Worm (Caenorhabditis elegans) whole organism, midembryonic: Measurements from ENCODE around the gene cdc-25.3.
A peak's percentile ranks its signal among the peaks of the same experiment; 100 is the strongest.

ENCODE experiments used
- T22C8.4 ChIP-seq: fragments of 200-800 bp; sonication (Bioruptor generic); IDR thresholded peaks from 2 replicates; pipeline ENCODE4 v1.3.6; 2022; ENCODE audit warnings: missing genetic modification characterization, missing compliant biosample characterization
- cog-1 ChIP-seq: sonication (generic microtip); optimal IDR thresholded peaks from 2 replicates; lab custom pipeline; 2016; ENCODE audit warnings: missing genetic modification characterization, missing compliant biosample characterization
- flt-1 ChIP-seq: fragments of 200-800 bp; sonication (Bioruptor generic); IDR thresholded peaks from 2 replicates; pipeline ENCODE4 v1.3.6; 2022; ENCODE audit warnings: missing genetic modification characterization, missing compliant biosample characterization
- klf-2 ChIP-seq: fragments of 200-800 bp; sonication (Bioruptor generic); conservative IDR thresholded peaks from 2 replicates; pipeline ENCODE4 v1.3.6; 2022; ENCODE audit warnings: missing genetic modification reagents, missing genetic modification characterization, missing compliant biosample characterization
- med-1 ChIP-seq: sonication (generic microtip); optimal IDR thresholded peaks from 2 replicates; lab custom pipeline; 2017; ENCODE audit warnings: missing genetic modification characterization, mild to moderate bottlenecking, missing compliant biosample characterization, antibody characterized with exemption, missing genetic modification reagents; ENCODE audit not compliant: insufficient read depth
- ref-1 ChIP-seq: fragments of 200-800 bp; sonication (Bioruptor generic); conservative IDR thresholded peaks from 2 replicates; pipeline ENCODE4 v1.3.6; 2022; ENCODE audit warnings: missing genetic modification reagents, missing genetic modification characterization, missing compliant biosample characterization
- tab-1 ChIP-seq: fragments of 200-800 bp; sonication (Bioruptor generic); IDR thresholded peaks from 2 replicates; pipeline ENCODE4 v1.3.6; 2022; ENCODE audit warnings: missing genetic modification characterization, missing compliant biosample characterization
- ztf-23 ChIP-seq: fragments of 200-800 bp; sonication (Bioruptor generic); IDR thresholded peaks from 2 replicates; pipeline ENCODE4 v1.3.6; 2022; ENCODE audit warnings: missing genetic modification reagents, missing genetic modification characterization, missing compliant biosample characterization
- ztf-29 ChIP-seq: fragments of 200-800 bp; sonication (Bioruptor generic); IDR thresholded peaks from 2 replicates; pipeline ENCODE4 v1.3.6; 2022; ENCODE audit warnings: missing genetic modification reagents, missing genetic modification characterization, missing compliant biosample characterization

The cdc-25.3 gene

ce11 chrIII:8873045-8873457 is 44.7 kb downstream of the cdc-25.3 start:
- TF ChIP-seq flt-1 (GFP tag; lab: Robert Waterston, UW), result 0 out of 2 replicates have a peak, but pooled peaks have one; percentile 41
- peak; percentile 58; the same call in 1 of the 2 replicates for TF ChIP-seq T22C8.4 (GFP tag; lab: Robert Waterston, UW)
- no peak for TF ChIP-seq tab-1 (GFP tag; lab: Robert Waterston, UW)
- TF ChIP-seq med-1 (GFP tag; lab: Kevin White, UChicago), result no peak
- TF ChIP-seq ztf-29 (GFP tag; lab: Robert Waterston, UW), result no peak
- TF ChIP-seq cog-1 (tag; lab: Kevin White, UChicago), result peak; percentile 1
- no peak for TF ChIP-seq ref-1
- TF ChIP-seq klf-2 (GFP tag; lab: Robert Waterston, UW), result no peak

DNA sequence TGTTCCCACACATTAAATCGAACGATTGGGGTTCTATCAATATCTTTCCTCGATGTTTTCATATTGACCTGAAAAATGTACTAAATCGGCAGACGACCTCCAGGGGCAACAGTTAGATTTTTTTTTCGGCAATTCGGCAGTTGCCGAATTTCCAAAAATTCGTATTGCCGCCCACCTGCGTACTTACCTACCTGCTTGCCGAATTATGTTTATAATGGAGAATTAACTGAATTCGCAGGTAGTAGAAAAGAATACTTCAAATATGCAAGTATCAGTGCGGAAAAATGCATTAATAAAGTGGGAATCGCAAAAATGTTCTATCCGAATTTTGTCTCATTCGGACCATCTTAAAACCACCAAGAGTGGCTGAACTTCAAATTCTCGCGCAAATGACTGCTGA is 48.1 kb downstream of the cdc-25.3 start:
- no peak for TF ChIP-seq tab-1 (GFP tag; lab: Robert Waterston, UW)
- no peak for TF ChIP-seq ref-1
- TF ChIP-seq ztf-29 (GFP tag; lab: Robert Waterston, UW), result no peak
- no peak for TF ChIP-seq klf-2 (GFP tag; lab: Robert Waterston, UW)
- no peak for TF ChIP-seq flt-1 (GFP tag; lab: Robert Waterston, UW)
- no peak for TF ChIP-seq T22C8.4 (GFP tag; lab: Robert Waterston, UW)
- no peak for TF ChIP-seq med-1 (GFP tag; lab: Kevin White, UChicago)
- TF ChIP-seq ztf-23 (GFP tag; lab: Robert Waterston, UW), result no peak
- no peak for TF ChIP-seq cog-1 (tag; lab: Kevin White, UChicago)

ce11 chrIII:8867922-8868655 is 49.6 kb downstream of the cdc-25.3 start:
- TF ChIP-seq cog-1 (tag; lab: Kevin White, UChicago) (no peak), flt-1 (GFP tag; lab: Robert Waterston, UW) (no peak), ztf-29 (GFP tag; lab: Robert Waterston, UW) (no peak)

- no peak for TF ChIP-seq tab-1 (GFP tag; lab: Robert Waterston, UW)
- no peak for TF ChIP-seq med-1 (GFP tag; lab: Kevin White, UChicago)
- no peak for TF ChIP-seq T22C8.4 (GFP tag; lab: Robert Waterston, UW)
- TF ChIP-seq ref-1, result no peak
- TF ChIP-seq ztf-29 (GFP tag; lab: Robert Waterston, UW), result no peak
- no peak for TF ChIP-seq cog-1 (tag; lab: Kevin White, UChicago)
- TF ChIP-seq ztf-23 (GFP tag; lab: Robert Waterston, UW), result no peak
- no peak for TF ChIP-seq klf-2 (GFP tag; lab: Robert Waterston, UW)
- no peak for TF ChIP-seq flt-1 (GFP tag; lab: Robert Waterston, UW)
Observed at ce11 chrIII:8866983-8867842, 50.5 kb downstream of the cdc-25.3 start.
